Worm (Caenorhabditis elegans) whole organism, midembryonic: ENCODE results near the gene Y54G2A.37.
"Not testable (repeated sequence)": the region's sequence is repeated elsewhere in the genome, so short reads cannot be mapped to it uniquely, and the experiment has no call there.

ENCODE experiments used
- T22C8.4 ChIP-seq: fragments of 200-800 bp; sonication (Bioruptor generic); IDR thresholded peaks from 2 replicates; pipeline ENCODE4 v1.3.6; 2022; ENCODE audit warnings: missing genetic modification characterization, missing compliant biosample characterization
- cog-1 ChIP-seq: sonication (generic microtip); optimal IDR thresholded peaks from 2 replicates; lab custom pipeline; 2016; ENCODE audit warnings: missing genetic modification characterization, missing compliant biosample characterization
- flt-1 ChIP-seq: fragments of 200-800 bp; sonication (Bioruptor generic); IDR thresholded peaks from 2 replicates; pipeline ENCODE4 v1.3.6; 2022; ENCODE audit warnings: missing genetic modification characterization, missing compliant biosample characterization
- klf-2 ChIP-seq: fragments of 200-800 bp; sonication (Bioruptor generic); conservative IDR thresholded peaks from 2 replicates; pipeline ENCODE4 v1.3.6; 2022; ENCODE audit warnings: missing genetic modification reagents, missing genetic modification characterization, missing compliant biosample characterization
- med-1 ChIP-seq: sonication (generic microtip); optimal IDR thresholded peaks from 2 replicates; lab custom pipeline; 2017; ENCODE audit warnings: missing genetic modification characterization, mild to moderate bottlenecking, missing compliant biosample characterization, antibody characterized with exemption, missing genetic modification reagents; ENCODE audit not compliant: insufficient read depth
- ref-1 ChIP-seq: fragments of 200-800 bp; sonication (Bioruptor generic); conservative IDR thresholded peaks from 2 replicates; pipeline ENCODE4 v1.3.6; 2022; ENCODE audit warnings: missing genetic modification reagents, missing genetic modification characterization, missing compliant biosample characterization
- tab-1 ChIP-seq: fragments of 200-800 bp; sonication (Bioruptor generic); IDR thresholded peaks from 2 replicates; pipeline ENCODE4 v1.3.6; 2022; ENCODE audit warnings: missing genetic modification characterization, missing compliant biosample characterization
- ztf-23 ChIP-seq: fragments of 200-800 bp; sonication (Bioruptor generic); IDR thresholded peaks from 2 replicates; pipeline ENCODE4 v1.3.6; 2022; ENCODE audit warnings: missing genetic modification reagents, missing genetic modification characterization, missing compliant biosample characterization
- ztf-29 ChIP-seq: fragments of 200-800 bp; sonication (Bioruptor generic); IDR thresholded peaks from 2 replicates; pipeline ENCODE4 v1.3.6; 2022; ENCODE audit warnings: missing genetic modification reagents, missing genetic modification characterization, missing compliant biosample characterization

Y54G2A.37 gene

ce11 chrIV:2820408-2820807, at the start of gene Y54G2A.37:
Y54G2A.37 (plus strand) TSS chrIV:2820708.
- no peak for TF ChIP-seq klf-2 (GFP tag; lab: Robert Waterston, UW)
- no peak for TF ChIP-seq ref-1

ce11 chrIV:2770835-2771234, 49.7 kb upstream of the Y54G2A.37 start:
- TF ChIP-seq med-1 (GFP tag; lab: Kevin White, UChicago) (no peak), tab-1 (GFP tag; lab: Robert Waterston, UW) (no peak), cog-1 (no peak), ztf-23 (GFP tag; lab: Robert Waterston, UW) (no peak), klf-2 (GFP tag; lab: Robert Waterston, UW) (no peak), T22C8.4 (GFP tag; lab: Robert Waterston, UW) (no peak), ref-1 (no peak), ztf-29 (GFP tag; lab: Robert Waterston, UW) (no peak), flt-1 (GFP tag; lab: Robert Waterston, UW) (no peak)

ce11 chrIV:2771692-2772091, 48.8 kb upstream of the Y54G2A.37 start, which contains the start of gene Y54G2A.11:
Y54G2A.11 (minus strand) TSS chrIV:2771792.
- no peak for TF ChIP-seq klf-2 (GFP tag; lab: Robert Waterston, UW)
- TF ChIP-seq med-1 (GFP tag; lab: Kevin White, UChicago), result no peak
- no peak for TF ChIP-seq tab-1 (GFP tag; lab: Robert Waterston, UW)
- TF ChIP-seq ref-1, result no peak
- TF ChIP-seq cog-1, result no peak
- no peak for TF ChIP-seq flt-1 (GFP tag; lab: Robert Waterston, UW)
- no peak for TF ChIP-seq ztf-29 (GFP tag; lab: Robert Waterston, UW)

ce11 chrIV:2772209-2772851, 48.2 kb upstream of the Y54G2A.37 start:
- TF ChIP-seq tab-1 (GFP tag; lab: Robert Waterston, UW) (no peak), med-1 (GFP tag; lab: Kevin White, UChicago) (no peak), klf-2 (GFP tag; lab: Robert Waterston, UW) (no peak), T22C8.4 (GFP tag; lab: Robert Waterston, UW) (no peak), cog-1 (no peak), flt-1 (GFP tag; lab: Robert Waterston, UW) (no peak), ref-1 (no peak), ztf-29 (GFP tag; lab: Robert Waterston, UW) (no peak), ztf-23 (GFP tag; lab: Robert Waterston, UW) (no peak)

ce11 chrIV:2773382-2773979, 47.0 kb upstream of the Y54G2A.37 start:
- TF ChIP-seq ztf-23 (GFP tag; lab: Robert Waterston, UW), result no peak
- no peak for TF ChIP-seq klf-2 (GFP tag; lab: Robert Waterston, UW)
- no peak for TF ChIP-seq ref-1
- TF ChIP-seq cog-1, result no peak
- no peak for TF ChIP-seq tab-1 (GFP tag; lab: Robert Waterston, UW)
- no peak for TF ChIP-seq ztf-29 (GFP tag; lab: Robert Waterston, UW)
- TF ChIP-seq T22C8.4 (GFP tag; lab: Robert Waterston, UW), result no peak
- TF ChIP-seq flt-1 (GFP tag; lab: Robert Waterston, UW), result no peak
- no peak for TF ChIP-seq med-1 (GFP tag; lab: Kevin White, UChicago)

- peak; percentile 56; the same call in 1 of the 2 replicates for TF ChIP-seq ztf-23 (GFP tag; lab: Robert Waterston, UW)
- TF ChIP-seq tab-1 (GFP tag; lab: Robert Waterston, UW), result no peak
- TF ChIP-seq cog-1, result no peak
- no peak for TF ChIP-seq klf-2 (GFP tag; lab: Robert Waterston, UW)
- no peak for TF ChIP-seq ztf-29 (GFP tag; lab: Robert Waterston, UW)
- TF ChIP-seq flt-1 (GFP tag; lab: Robert Waterston, UW), result 0 out of 2 replicates have a peak, but pooled peaks have one; percentile 6
- TF ChIP-seq T22C8.4 (GFP tag; lab: Robert Waterston, UW), result no peak
These were observed 46.0 kb upstream of the Y54G2A.37 start for ce11 chrIV:2774500-2774899.

- TF ChIP-seq ref-1 (no peak), cog-1 (no peak), ztf-23 (GFP tag; lab: Robert Waterston, UW) (no peak), T22C8.4 (GFP tag; lab: Robert Waterston, UW) (no peak), tab-1 (GFP tag; lab: Robert Waterston, UW) (no peak), ztf-29 (GFP tag; lab: Robert Waterston, UW) (no peak), klf-2 (GFP tag; lab: Robert Waterston, UW) (no peak), flt-1 (GFP tag; lab: Robert Waterston, UW) (no peak), med-1 (GFP tag; lab: Kevin White, UChicago) (no peak)
These were observed 44.4 kb upstream of the Y54G2A.37 start for ce11 chrIV:2775992-2776630.

ce11 chrIV:2776733-2777132, 43.8 kb upstream of the Y54G2A.37 start:
- TF ChIP-seq T22C8.4 (GFP tag; lab: Robert Waterston, UW) (no peak), klf-2 (GFP tag; lab: Robert Waterston, UW) (no peak), cog-1 (no peak), flt-1 (GFP tag; lab: Robert Waterston, UW) (no peak)

ce11 chrIV:2777841-2778240, 42.7 kb upstream of the Y54G2A.37 start, which contains the start of gene Y54G2A.72:
Y54G2A.72 (plus strand) TSS chrIV:2778141.
- not testable (repeated sequence) for TF ChIP-seq klf-2, T22C8.4, flt-1 (GFP tag; lab: Robert Waterston, UW)
